Worm (Caenorhabditis elegans): Measurements from ENCODE around the gene cpn-2.

cpn-2 gene

ce11 chrII:323048-323776 lies 14.4 kb upstream of the cpn-2 start, which contains the start of gene K01A2.10:
Gene K01A2.10 (minus strand): TSS chrII:323098.
- TF ChIP-seq dve-1 (tag; optimal IDR thresholded peaks at IDR 0.05) (no peak), nfya-1 (tag; optimal IDR thresholded peaks at IDR 0.05) (peak; percentile 56), sox-4 (tag; optimal IDR thresholded peaks at IDR 0.05) (no peak), hlh-30 (tag; optimal IDR thresholded peaks at IDR 0.05; ENCODE audit: insufficient read depth) (peak; percentile 63), npax-4 (tag; optimal IDR thresholded peaks at IDR 0.05) (no peak), unc-42 (tag; optimal IDR thresholded peaks at IDR 0.05) (peak; percentile 54), ceh-9 (tag; optimal IDR thresholded peaks at IDR 0.05) (no peak), ceh-6 (GFP tag; optimal IDR thresholded peaks at IDR 0.05) (no peak), sdc-2 (tag; optimal IDR thresholded peaks at IDR 0.05) (peak; percentile 12), hlh-6 (tag; optimal IDR thresholded peaks at IDR 0.05) (peak; percentile 21), nhr-232 (tag; optimal IDR thresholded peaks at IDR 0.05) (no peak), dmd-4 (tag; optimal IDR thresholded peaks at IDR 0.05; ENCODE audit: borderline replicate concordance) (no peak), ceh-31 (tag; optimal IDR thresholded peaks at IDR 0.05) (peak; percentile 47), nhr-11 (tag; optimal IDR thresholded peaks at IDR 0.05) (no peak), madf-2 (tag; optimal IDR thresholded peaks at IDR 0.05) (no peak), hlh-8 (tag; optimal IDR thresholded peaks at IDR 0.05) (no peak), zip-5 (tag; optimal IDR thresholded peaks at IDR 0.05) (no peak), tbx-2 (tag; optimal IDR thresholded peaks at IDR 0.05) (peak; percentile 23), ref-2 (tag; optimal IDR thresholded peaks at IDR 0.05) (no peak), hlh-15 (tag; optimal IDR thresholded peaks at IDR 0.05) (no peak), pha-4 (tag; optimal IDR thresholded peaks at IDR 0.05) (no peak)

- TF ChIP-seq nhr-11 (tag; optimal IDR thresholded peaks at IDR 0.05) (no peak), pros-1 (tag; optimal IDR thresholded peaks at IDR 0.05) (no peak), eyg-1 (tag; optimal IDR thresholded peaks at IDR 0.05) (no peak), ets-4 (tag; optimal IDR thresholded peaks at IDR 0.05) (no peak), dmd-4 (tag; optimal IDR thresholded peaks at IDR 0.05; ENCODE audit: borderline replicate concordance) (no peak), ttx-3 (tag; optimal IDR thresholded peaks at IDR 0.05) (no peak)
Measured at ce11 chrII:325639-326350, 11.8 kb upstream of the cpn-2 start, which contains the start of gene sgcb-1. Gene sgcb-1 (plus strand): TSS chrII:326300.

ce11 chrII:332419-332818 lies 5.2 kb upstream of the cpn-2 start, which contains the start of gene cbn-1:
Gene cbn-1 (minus strand): TSS chrII:332519.
- TF ChIP-seq nfya-1 (tag; optimal IDR thresholded peaks at IDR 0.05) (no peak), K09A11.1 (tag; optimal IDR thresholded peaks at IDR 0.05; ENCODE audit: insufficient read depth) (no peak), hlh-30 (tag; optimal IDR thresholded peaks at IDR 0.05; ENCODE audit: insufficient read depth) (no peak), ttx-3 (tag; optimal IDR thresholded peaks at IDR 0.05) (no peak), fkh-10 (GFP tag; optimal IDR thresholded peaks at IDR 0.05) (no peak), sox-2 (GFP tag; IDR thresholded peaks at IDR 0.05) (no peak), ceh-2 (tag; optimal IDR thresholded peaks at IDR 0.05) (no peak), lin-11 (tag; optimal IDR thresholded peaks at IDR 0.05) (no peak), syd-9 (tag; optimal IDR thresholded peaks at IDR 0.05) (no peak), pha-4 (tag; optimal IDR thresholded peaks at IDR 0.05) (no peak), ets-4 (tag; optimal IDR thresholded peaks at IDR 0.05) (no peak)

DNA sequence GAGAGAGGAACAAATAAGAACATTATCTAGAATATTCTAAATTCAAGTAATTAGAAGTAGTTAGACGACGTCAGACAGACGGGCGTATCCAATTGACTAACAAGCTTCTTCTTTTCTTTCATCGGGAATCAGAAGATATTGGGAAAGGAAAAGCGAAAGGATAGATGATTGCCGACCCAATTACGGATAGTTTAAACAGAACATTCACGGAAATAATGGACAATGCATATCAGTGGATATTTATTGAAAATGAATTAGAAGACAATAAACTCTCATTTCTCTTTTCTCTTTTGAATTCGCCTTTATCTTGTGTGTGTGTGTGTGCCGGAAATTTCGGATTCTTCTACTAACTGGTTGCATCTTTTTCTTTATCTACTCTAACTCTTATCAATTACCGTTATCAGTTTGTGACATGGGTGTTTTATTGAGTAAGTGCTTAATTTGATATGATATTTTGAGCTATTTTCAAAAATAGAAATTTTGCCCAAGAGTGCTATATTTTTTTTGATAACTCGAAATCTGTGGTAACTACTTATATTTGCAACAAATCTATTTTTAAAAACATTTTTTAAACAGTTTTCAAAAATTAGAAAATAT lies 3.6 kb upstream of the cpn-2 start:
- TF ChIP-seq K09A11.1 (tag; optimal IDR thresholded peaks at IDR 0.05; ENCODE audit: insufficient read depth) (no peak), elt-2 (tag; optimal IDR thresholded peaks at IDR 0.05) (peak; percentile 90), C38D4.7 (GFP tag; optimal IDR thresholded peaks at IDR 0.05) (no peak), ref-2 (tag; optimal IDR thresholded peaks at IDR 0.05) (no peak), ceh-22 (tag; optimal IDR thresholded peaks at IDR 0.05) (no peak), lin-11 (tag; optimal IDR thresholded peaks at IDR 0.05) (no peak), ceh-34 (tag; optimal IDR thresholded peaks at IDR 0.05) (no peak)
